Worm (Caenorhabditis elegans) whole organism, L2 larva: ENCODE measurements around the gene C51E3.6.

ENCODE experiments used
- C34F6.9 ChIP-seq: fragments of 150-350 bp; optimal IDR thresholded peaks from 2 replicates; lab custom pipeline; 2014; ENCODE audit warnings: missing biosample characterization, missing genetic modification characterization
- F13H6.1 ChIP-seq: sonication (generic microtip); optimal IDR thresholded peaks from 2 replicates; lab custom pipeline; 2016; ENCODE audit warnings: missing genetic modification characterization, missing compliant biosample characterization
- Y55F3AM.14 ChIP-seq: fragments of 200-800 bp; sonication (Bioruptor generic); optimal IDR thresholded peaks from 2 replicates; lab custom pipeline; 2018; ENCODE audit warnings: mild to moderate bottlenecking, missing genetic modification characterization, missing compliant biosample characterization
- ZK546.5 ChIP-seq: sonication (generic microtip); optimal IDR thresholded peaks from 2 replicates; lab custom pipeline; 2017; ENCODE audit warnings: missing biosample characterization, missing genetic modification characterization
- alr-1 ChIP-seq: fragments of 150-350 bp; optimal IDR thresholded peaks from 2 replicates; lab custom pipeline; 2014; ENCODE audit warnings: missing biosample characterization, missing genetic modification characterization
- aly-2 ChIP-seq: fragments of 150-350 bp; optimal IDR thresholded peaks from 2 replicates; lab custom pipeline; 2014; ENCODE audit warnings: missing biosample characterization, missing genetic modification characterization
- ama-1 ChIP-seq: fragments of 150-350 bp; optimal IDR thresholded peaks from 2 replicates; lab custom pipeline; 2018; ENCODE audit warnings: inconsistent platforms
- blmp-1 ChIP-seq: sonication (generic microtip); optimal IDR thresholded peaks from 2 replicates; lab custom pipeline; 2017; ENCODE audit warnings: missing genetic modification characterization, mild to moderate bottlenecking, missing compliant biosample characterization, antibody characterized with exemption, moderate library complexity; ENCODE audit not compliant: insufficient read depth
- ceh-16 ChIP-seq: fragments of 150-350 bp; optimal IDR thresholded peaks from 2 replicates; lab custom pipeline; 2014; ENCODE audit warnings: missing biosample characterization, missing genetic modification characterization
- ceh-82 ChIP-seq: fragments of 150-350 bp; optimal IDR thresholded peaks from 2 replicates; lab custom pipeline; 2014; ENCODE audit warnings: missing biosample characterization, missing genetic modification characterization
- crh-2 ChIP-seq: sonication (generic microtip); optimal IDR thresholded peaks from 2 replicates; lab custom pipeline; 2017; ENCODE audit warnings: missing biosample characterization, missing genetic modification characterization
- dmd-4 ChIP-seq: sonication (generic microtip); optimal IDR thresholded peaks from 2 replicates; lab custom pipeline; 2017; ENCODE audit warnings: missing biosample characterization, missing genetic modification characterization
- egl-27 ChIP-seq: sonication (generic microtip); optimal IDR thresholded peaks from 3 replicates; lab custom pipeline; 2017; ENCODE audit warnings: missing biosample characterization, missing genetic modification reagents, missing genetic modification characterization
- elt-3 ChIP-seq: sonication (generic microtip); optimal IDR thresholded peaks from 2 replicates; lab custom pipeline; 2017; ENCODE audit warnings: missing biosample characterization, missing genetic modification characterization
- fos-1 ChIP-seq: fragments of 150-350 bp; optimal IDR thresholded peaks from 2 replicates; lab custom pipeline; 2014; ENCODE audit warnings: missing biosample characterization, missing genetic modification characterization
- gmeb-1 ChIP-seq: fragments of 150-350 bp; optimal IDR thresholded peaks from 2 replicates; lab custom pipeline; 2014; ENCODE audit warnings: missing biosample characterization, missing genetic modification characterization
- lin-11 ChIP-seq: fragments of 150-350 bp; sonication (generic microtip); optimal IDR thresholded peaks from 2 replicates; lab custom pipeline; 2014; ENCODE audit warnings: missing biosample characterization, missing genetic modification characterization, inconsistent platforms, mixed read lengths
- lin-13 ChIP-seq: fragments of 150-350 bp; optimal IDR thresholded peaks from 2 replicates; lab custom pipeline; 2014; ENCODE audit warnings: missing biosample characterization, missing genetic modification reagents, missing genetic modification characterization
- lin-39 ChIP-seq: fragments of 150-350 bp; optimal IDR thresholded peaks from 2 replicates; lab custom pipeline; 2014; ENCODE audit warnings: missing biosample characterization, missing genetic modification reagents, missing genetic modification characterization
- lsy-2 ChIP-seq, 2 experiments: fragments of 150-350 bp in 1 of 2; sonication (generic microtip) in 1 of 2; optimal IDR thresholded peaks; 2 replicates each; lab custom pipeline; 2014 to 2017; ENCODE audit warnings: missing biosample characterization in 2 of 2, missing genetic modification characterization in 2 of 2
- mab-5 ChIP-seq: fragments of 150-350 bp; optimal IDR thresholded peaks from 2 replicates; lab custom pipeline; 2014; ENCODE audit warnings: missing biosample characterization, missing genetic modification characterization
- mbf-1 ChIP-seq: sonication (generic microtip); optimal IDR thresholded peaks from 2 replicates; lab custom pipeline; 2017; ENCODE audit warnings: missing biosample characterization, missing genetic modification characterization
- mdl-1 ChIP-seq, 2 experiments: fragments of 150-350 bp in 1 of 2; sonication (generic microtip) in 1 of 2; optimal IDR thresholded peaks; 2 replicates each; lab custom pipeline; 2017; ENCODE audit warnings: missing biosample characterization in 2 of 2, missing genetic modification characterization in 2 of 2
- nhr-10 ChIP-seq: sonication (generic microtip); optimal IDR thresholded peaks from 2 replicates; lab custom pipeline; 2017; ENCODE audit warnings: missing biosample characterization, missing genetic modification characterization
- nhr-11 ChIP-seq: fragments of 150-350 bp; optimal IDR thresholded peaks from 2 replicates; lab custom pipeline; 2014; ENCODE audit warnings: missing biosample characterization, missing genetic modification characterization
- nhr-129 ChIP-seq: fragments of 150-350 bp; optimal IDR thresholded peaks from 2 replicates; lab custom pipeline; 2014; ENCODE audit warnings: missing biosample characterization, missing genetic modification characterization
- nhr-21 ChIP-seq: fragments of 150-350 bp; optimal IDR thresholded peaks from 2 replicates; lab custom pipeline; 2014; ENCODE audit warnings: missing biosample characterization, missing genetic modification characterization
- nhr-23 ChIP-seq: fragments of 150-350 bp; optimal IDR thresholded peaks from 2 replicates; lab custom pipeline; 2014; ENCODE audit warnings: missing biosample characterization, missing genetic modification reagents, missing genetic modification characterization
- nhr-25 ChIP-seq: fragments of 150-350 bp; sonication (generic microtip); optimal IDR thresholded peaks from 3 replicates; lab custom pipeline; 2014; ENCODE audit warnings: missing biosample characterization, missing genetic modification characterization
- nhr-6 ChIP-seq: fragments of 150-350 bp; optimal IDR thresholded peaks from 2 replicates; lab custom pipeline; 2014; ENCODE audit warnings: missing biosample characterization, missing genetic modification characterization
- nhr-77 ChIP-seq: fragments of 150-350 bp; optimal IDR thresholded peaks from 2 replicates; lab custom pipeline; 2014; ENCODE audit warnings: missing biosample characterization, missing genetic modification characterization
- peb-1 ChIP-seq: fragments of 150-350 bp; optimal IDR thresholded peaks from 2 replicates; lab custom pipeline; 2014; ENCODE audit warnings: missing biosample characterization, missing genetic modification characterization
- sem-4 ChIP-seq: fragments of 150-350 bp; optimal IDR thresholded peaks from 2 replicates; lab custom pipeline; 2014; ENCODE audit warnings: missing biosample characterization, missing genetic modification reagents, missing genetic modification characterization
- skn-1 ChIP-seq: sonication (generic microtip); optimal IDR thresholded peaks from 2 replicates; lab custom pipeline; 2017; ENCODE audit warnings: missing biosample characterization, missing genetic modification characterization
- sma-3 ChIP-seq: sonication (generic microtip); optimal IDR thresholded peaks from 2 replicates; lab custom pipeline; 2016; ENCODE audit warnings: missing genetic modification reagents, missing genetic modification characterization, missing compliant biosample characterization
- sma-9 ChIP-seq, 2 experiments: fragments of 150-350 bp in 1 of 2; sonication (generic microtip) in 1 of 2; optimal IDR thresholded peaks; 2 replicates each; lab custom pipeline; 2014 to 2016; ENCODE audit warnings: missing genetic modification characterization in 2 of 2, mild to moderate bottlenecking in 1 of 2, missing biosample characterization in 1 of 2, missing compliant biosample characterization in 1 of 2, missing genetic modification reagents in 1 of 2, moderate library complexity in 1 of 2
- snpc-4 ChIP-seq: fragments of 150-350 bp; optimal IDR thresholded peaks from 2 replicates; lab custom pipeline; 2014; ENCODE audit warnings: missing biosample characterization, missing genetic modification characterization
- unc-39 ChIP-seq: fragments of 150-350 bp; optimal IDR thresholded peaks from 2 replicates; lab custom pipeline; 2014; ENCODE audit warnings: missing biosample characterization, missing genetic modification characterization
- unc-55 ChIP-seq: fragments of 150-350 bp; sonication (generic microtip); optimal IDR thresholded peaks from 3 replicates; lab custom pipeline; 2014; ENCODE audit warnings: missing biosample characterization, missing genetic modification reagents, missing genetic modification characterization
- unc-62 ChIP-seq: fragments of 150-350 bp; optimal IDR thresholded peaks from 2 replicates; lab custom pipeline; 2014; ENCODE audit warnings: missing biosample characterization, missing genetic modification reagents, missing genetic modification characterization
- zag-1 ChIP-seq: fragments of 150-350 bp; optimal IDR thresholded peaks from 2 replicates; lab custom pipeline; 2014; ENCODE audit warnings: missing biosample characterization, missing genetic modification characterization
- ztf-1 ChIP-seq: fragments of 200-800 bp; sonication (Bioruptor generic); conservative IDR thresholded peaks from 2 replicates; pipeline ENCODE4 v1.3.6; 2022; ENCODE audit warnings: missing genetic modification characterization, missing compliant biosample characterization
- ztf-11 ChIP-seq: sonication (generic microtip); optimal IDR thresholded peaks from 2 replicates; lab custom pipeline; 2017; ENCODE audit warnings: missing biosample characterization, missing genetic modification characterization

C51E3.6 gene

DNA sequence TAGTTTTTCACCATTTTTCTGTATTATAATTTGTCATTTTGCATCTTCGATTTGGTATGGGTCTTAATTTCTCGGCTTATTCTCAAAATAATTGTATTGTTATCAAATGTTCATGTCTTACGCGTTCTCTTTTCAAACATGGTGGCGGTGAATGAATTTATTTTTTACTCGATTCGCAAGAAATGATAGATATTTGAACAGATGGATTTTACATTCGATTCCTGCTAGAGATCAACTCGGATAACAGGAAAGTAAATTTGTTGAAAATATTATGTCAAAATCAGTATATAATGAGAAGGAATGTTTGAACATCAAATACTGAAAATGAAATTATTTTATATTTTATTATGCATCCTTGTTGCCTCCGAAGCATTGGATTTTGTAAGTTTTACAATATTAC lies 16.7 kb upstream of the C51E3.6 start, which contains the start of gene ZK856.4:
Gene ZK856.4 (plus strand): TSS at position 301 of the 400 bp plus-strand sequence.
- TF ChIP-seq egl-27 (tag; lab: Kevin White, UChicago) (no peak), skn-1 (tag; lab: Kevin White, UChicago) (no peak), aly-2 (no peak), unc-62 (GFP tag; lab: Kevin White, UChicago) (no peak), ceh-82 (no peak), unc-39 (tag; lab: Kevin White, UChicago) (no peak), mbf-1 (no peak), lin-13 (GFP tag; lab: Kevin White, UChicago) (no peak)

DNA sequence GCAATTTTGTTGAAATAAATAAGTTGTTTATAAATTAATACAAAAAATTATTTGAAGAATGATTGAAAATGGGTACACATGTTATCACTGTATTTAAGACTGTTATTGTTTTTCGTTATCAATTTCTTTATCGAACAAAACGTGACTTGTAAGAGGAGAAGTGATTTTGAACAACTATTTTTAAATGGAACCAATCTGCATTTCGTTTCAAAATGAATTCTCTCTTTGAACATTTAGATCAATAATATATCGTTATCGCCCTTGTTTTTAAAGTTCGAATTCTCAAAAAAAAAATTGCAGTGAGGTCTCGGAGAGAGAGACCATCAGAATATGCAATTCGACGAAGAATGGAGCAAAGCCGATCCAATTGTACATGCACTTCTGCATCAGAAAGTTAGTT lies 13.0 kb upstream of the C51E3.6 start, which contains the start of gene cul-5:
Gene cul-5 (plus strand): TSS at position 301 of the 400 bp plus-strand sequence.
- TF ChIP-seq fos-1 (no peak), ceh-16 (tag; lab: Kevin White, UChicago) (no peak), mdl-1 (tag; optimal IDR thresholded peaks at IDR 0.05; lab: Kevin White, UChicago) (no peak), gmeb-1 (tag; lab: Kevin White, UChicago) (no peak), alr-1 (tag; lab: Kevin White, UChicago) (no peak), lin-39 (no peak), dmd-4 (no peak), mbf-1 (no peak)

DNA sequence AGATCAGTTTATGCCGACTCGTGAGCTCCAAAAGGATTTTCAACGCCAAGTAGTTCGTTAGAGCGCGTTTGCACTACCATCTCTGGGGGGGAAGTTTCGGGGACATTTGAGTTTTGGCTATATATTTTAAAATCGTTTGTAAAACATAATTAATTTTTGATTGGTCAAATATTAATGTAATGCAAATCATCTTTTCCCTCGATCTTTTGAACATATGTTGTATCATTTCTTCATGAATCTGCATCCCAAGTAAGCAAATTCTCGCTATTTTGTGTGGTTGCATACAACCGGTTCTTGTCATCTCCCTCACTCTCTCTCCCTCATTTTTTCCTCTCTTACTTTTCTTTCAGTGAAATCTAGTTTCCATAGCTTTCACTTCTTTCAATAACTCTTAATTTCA lies 11.9 kb upstream of the C51E3.6 start:
- peak; percentile 62 for TF ChIP-seq crh-2 (tag; lab: Kevin White, UChicago)
- TF ChIP-seq ceh-16 (tag; lab: Kevin White, UChicago) = no peak
- TF ChIP-seq lin-13 (GFP tag; lab: Kevin White, UChicago) = peak; percentile 30
- TF ChIP-seq nhr-21 (tag; lab: Kevin White, UChicago) = no peak
- peak; percentile 96 for TF ChIP-seq blmp-1
- TF ChIP-seq ZK546.5 (tag; lab: Kevin White, UChicago) = no peak
- no peak for TF ChIP-seq unc-62 (GFP tag; lab: Kevin White, UChicago)
- TF ChIP-seq C34F6.9 = peak; percentile 79
- TF ChIP-seq unc-55 (GFP tag; lab: Kevin White, UChicago) = peak; percentile 65
- TF ChIP-seq F13H6.1 (tag; lab: Kevin White, UChicago) = peak; percentile 63
- TF ChIP-seq lsy-2 (tag; optimal IDR thresholded peaks at IDR 0.05; lab: Kevin White, UChicago) = peak; percentile 15 to 76
- peak; percentile 6 for TF ChIP-seq nhr-6 (tag; lab: Kevin White, UChicago)
- no peak for TF ChIP-seq ama-1 (lab: Kevin White, UChicago)
- TF ChIP-seq gmeb-1 (tag; lab: Kevin White, UChicago) = peak; percentile 20
- peak; percentile 28 for TF ChIP-seq fos-1
- TF ChIP-seq nhr-129 (tag; lab: Kevin White, UChicago) = peak; percentile 64
- TF ChIP-seq lin-11 = no peak
- TF ChIP-seq sma-3 (GFP tag; lab: Kevin White, UChicago) = peak; percentile 72
- TF ChIP-seq alr-1 (tag; lab: Kevin White, UChicago) = no peak
- peak; percentile 50 for TF ChIP-seq nhr-25
- TF ChIP-seq, all 48 proteins: peak for 13

DNA sequence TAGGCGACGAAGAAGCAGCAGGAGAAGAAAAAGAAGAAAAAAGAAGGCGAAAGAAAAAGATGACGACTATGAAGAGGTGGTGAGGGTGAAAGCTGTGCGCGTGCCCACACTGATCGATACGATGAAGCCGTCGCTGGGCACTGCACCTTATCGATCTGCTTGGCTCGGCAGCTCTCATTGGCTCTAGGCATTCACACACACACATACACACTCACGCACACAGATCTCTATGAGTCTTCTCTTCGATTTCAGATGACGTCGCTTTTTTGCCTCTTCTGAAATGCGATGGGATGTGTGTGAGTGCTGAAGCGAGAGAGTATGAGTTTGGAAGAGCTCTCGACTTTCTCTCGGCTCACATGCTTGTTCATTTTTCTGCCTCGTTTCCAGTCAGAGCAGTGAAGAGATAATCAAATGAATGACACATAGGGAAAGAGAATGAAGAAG lies 8.4 kb upstream of the C51E3.6 start:
- TF ChIP-seq snpc-4 (peak; percentile 46), nhr-6 (tag; lab: Kevin White, UChicago) (peak; percentile 86), ama-1 (lab: Kevin White, UChicago) (no peak), elt-3 (tag; lab: Kevin White, UChicago) (no peak), lin-11 (peak; percentile 97), mbf-1 (no peak), C34F6.9 (peak; percentile 95), peb-1 (tag; lab: Kevin White, UChicago) (no peak), skn-1 (tag; lab: Kevin White, UChicago) (no peak), lin-39 (peak; percentile 66), mab-5 (peak; percentile 75), sem-4 (peak; percentile 67), alr-1 (tag; lab: Kevin White, UChicago) (no peak), nhr-11 (tag; lab: Kevin White, UChicago) (no peak), fos-1 (peak; percentile 39), blmp-1 (no peak), sma-3 (GFP tag; lab: Kevin White, UChicago) (no peak), gmeb-1 (tag; lab: Kevin White, UChicago) (no peak), ceh-82 (no peak), ztf-11 (peak; percentile 40), zag-1 (tag; lab: Kevin White, UChicago) (peak; percentile 95), F13H6.1 (tag; lab: Kevin White, UChicago) (peak; percentile 79), aly-2 (no peak), unc-62 (GFP tag; lab: Kevin White, UChicago) (no peak), crh-2 (tag; lab: Kevin White, UChicago) (peak; percentile 81), unc-55 (GFP tag; lab: Kevin White, UChicago) (peak; percentile 96), egl-27 (tag; lab: Kevin White, UChicago) (peak; percentile 60), ztf-1 (GFP tag; lab: Robert Waterston, UW) (no peak), ceh-16 (tag; lab: Kevin White, UChicago) (no peak), nhr-23 (tag; lab: Kevin White, UChicago) (no peak), sma-9 (GFP tag; optimal IDR thresholded peaks at IDR 0.05; lab: Kevin White, UChicago) (peak; percentile 79), sma-9 (tag; optimal IDR thresholded peaks at IDR 0.05; lab: Kevin White, UChicago) (no peak), nhr-129 (tag; lab: Kevin White, UChicago) (peak; percentile 92), nhr-21 (tag; lab: Kevin White, UChicago) (peak; percentile 55), Y55F3AM.14 (GFP tag; lab: Kevin White, UChicago) (peak; percentile 59), nhr-77 (tag; lab: Kevin White, UChicago) (no peak), nhr-10 (tag; lab: Kevin White, UChicago) (no peak), ZK546.5 (tag; lab: Kevin White, UChicago) (no peak)
